Fruit fly (Drosophila melanogaster): ENCODE measurements around the gene Mlc-c.

Gene Mlc-c

DNA sequence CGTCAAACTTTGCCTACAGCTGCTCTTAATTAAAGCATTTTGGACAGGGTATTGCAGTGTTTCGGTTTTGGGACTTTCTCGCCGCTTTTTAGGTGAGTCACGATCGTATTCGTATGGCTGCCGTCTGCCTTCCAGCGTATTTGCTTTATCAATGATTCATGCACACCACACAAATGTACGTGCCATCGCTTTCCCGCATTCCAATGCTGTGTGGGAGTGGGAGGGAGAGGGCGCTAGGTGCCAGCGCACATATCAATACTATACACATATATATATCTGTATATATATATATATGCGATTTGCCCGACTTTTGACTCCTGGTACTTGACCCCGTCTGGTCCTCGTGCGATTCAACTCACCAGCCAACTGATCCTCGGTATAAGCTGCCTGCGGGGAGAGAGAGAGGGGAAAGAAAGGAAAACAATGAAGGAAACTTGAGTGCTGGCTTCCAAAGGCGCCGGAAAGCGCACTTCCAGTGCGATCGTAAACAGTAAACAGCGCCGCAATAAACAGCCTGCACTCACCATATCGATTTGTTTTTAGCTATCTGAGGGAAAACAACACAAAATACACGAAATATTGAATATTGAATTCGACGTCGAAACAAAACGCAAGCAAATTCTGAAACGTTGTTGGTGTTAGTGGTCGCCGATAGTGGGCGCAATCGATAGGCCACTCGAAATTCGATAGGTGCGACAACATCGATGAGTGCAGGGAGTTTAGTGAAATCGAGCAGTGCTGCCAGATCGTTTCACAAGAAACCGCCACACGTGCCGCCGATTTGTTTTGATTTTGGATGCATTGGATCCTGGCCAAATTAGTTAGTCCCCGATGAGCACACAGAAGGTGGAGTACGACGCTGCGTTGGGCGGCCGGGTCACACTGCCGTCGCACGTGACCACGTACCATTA lies at the start of gene Mlc-c, which contains the start of gene Pop1:
TSS of gene Mlc-c (minus strand) at position 647 of the 911 bp plus-strand sequence.
TSS of gene Pop1 (plus strand) at position 756 of the 911 bp plus-strand sequence.
- TF ChIP-seq insv (optimal IDR thresholded peaks at IDR 0.05) (no peak), h (optimal IDR thresholded peaks at IDR 0.05) (no peak), ttk (optimal IDR thresholded peaks at IDR 0.05) (no peak), Myc (optimal IDR thresholded peaks at IDR 0.05) (no peak), Sin3A (optimal IDR thresholded peaks at IDR 0.05) (no peak), psq (optimal IDR thresholded peaks at IDR 0.05) (no peak)

DNA sequence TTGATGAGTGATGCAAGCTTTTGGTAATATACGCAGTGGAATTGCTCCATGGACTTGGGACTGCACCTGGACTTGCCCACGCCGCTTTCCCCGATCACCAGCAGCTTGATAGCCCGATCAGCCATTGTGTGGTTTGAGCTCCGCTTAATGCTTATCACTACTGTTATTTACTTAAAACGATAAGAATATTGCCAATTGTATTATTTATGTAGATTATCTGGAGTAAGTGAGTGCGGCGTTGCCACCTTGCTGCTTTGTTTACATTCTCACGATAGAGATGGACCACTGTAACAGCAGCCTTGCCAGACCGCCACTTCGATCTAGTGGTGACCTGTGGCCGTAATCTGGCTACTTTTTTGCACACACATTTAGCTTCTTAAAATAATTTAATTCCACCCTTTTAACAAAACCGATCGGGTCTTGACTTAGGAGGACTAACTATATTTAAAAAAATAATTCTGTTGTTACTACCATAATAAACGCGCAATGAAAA lies 49.2 kb upstream of the Mlc-c start, which contains the start of gene Rab18:
TSS of gene Rab18 (minus strand) at position 276 of the 493 bp plus-strand sequence.
- TF ChIP-seq psq (optimal IDR thresholded peaks at IDR 0.05) = no peak
- TF ChIP-seq Myc (optimal IDR thresholded peaks at IDR 0.05) = no peak
- TF ChIP-seq h (optimal IDR thresholded peaks at IDR 0.05) = no peak
- TF ChIP-seq Sin3A (optimal IDR thresholded peaks at IDR 0.05) = no peak
- no peak for TF ChIP-seq insv (optimal IDR thresholded peaks at IDR 0.05)
- no peak for TF ChIP-seq ttk (optimal IDR thresholded peaks at IDR 0.05)

DNA sequence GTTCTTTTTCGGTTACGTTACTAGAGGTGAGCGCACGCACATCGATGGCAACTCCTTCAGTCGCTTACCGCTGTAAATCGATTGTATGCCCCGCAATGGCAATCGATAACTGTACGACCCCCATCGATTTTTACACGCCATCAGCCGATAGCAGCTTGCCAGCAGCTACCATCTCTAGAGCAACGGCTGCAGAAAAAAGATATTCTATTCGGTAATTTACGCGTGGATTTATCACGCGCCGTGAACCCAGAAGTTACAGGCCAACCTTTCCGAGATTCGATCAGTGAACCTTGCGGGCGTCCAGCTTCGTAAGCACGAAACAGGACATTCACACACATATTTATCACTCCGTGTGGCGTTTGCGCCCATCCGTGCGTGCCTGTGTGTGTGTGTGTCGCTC lies 43.6 kb upstream of the Mlc-c start, which contains the start of the genes Sirt4 and CG4119:
TSS of gene Sirt4 (minus strand) at position 39 of the 400 bp plus-strand sequence.
TSS of gene CG4119 (plus strand) at position 151 of the 400 bp plus-strand sequence.
- no peak for TF ChIP-seq ttk (optimal IDR thresholded peaks at IDR 0.05)
- no peak for TF ChIP-seq h (optimal IDR thresholded peaks at IDR 0.05)
- TF ChIP-seq psq (optimal IDR thresholded peaks at IDR 0.05) = no peak
- TF ChIP-seq insv (optimal IDR thresholded peaks at IDR 0.05) = no peak
- no peak for TF ChIP-seq Myc (optimal IDR thresholded peaks at IDR 0.05)
- TF ChIP-seq Sin3A (optimal IDR thresholded peaks at IDR 0.05) = no peak

DNA sequence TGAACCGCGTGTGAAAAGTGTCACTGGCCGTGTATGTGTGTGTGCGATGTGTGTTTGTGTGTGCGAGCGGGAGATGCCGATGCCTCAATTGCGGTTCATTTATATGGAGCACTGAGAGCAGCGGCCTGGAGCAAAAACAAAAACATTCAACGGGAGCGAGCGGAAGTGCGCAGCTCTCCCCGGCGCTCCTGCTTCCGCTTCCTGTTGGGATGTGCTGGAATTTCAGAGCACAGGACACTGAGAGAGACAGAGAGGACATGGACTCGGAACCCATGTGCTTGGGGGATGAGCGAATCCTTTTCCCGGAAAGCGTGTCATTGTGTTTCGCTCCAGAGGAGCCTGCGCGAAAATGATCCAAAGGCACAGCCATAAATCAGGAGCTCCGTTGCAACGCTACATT lies 41.9 kb upstream of the Mlc-c start:
- TF ChIP-seq insv (optimal IDR thresholded peaks at IDR 0.05) = no peak

DNA sequence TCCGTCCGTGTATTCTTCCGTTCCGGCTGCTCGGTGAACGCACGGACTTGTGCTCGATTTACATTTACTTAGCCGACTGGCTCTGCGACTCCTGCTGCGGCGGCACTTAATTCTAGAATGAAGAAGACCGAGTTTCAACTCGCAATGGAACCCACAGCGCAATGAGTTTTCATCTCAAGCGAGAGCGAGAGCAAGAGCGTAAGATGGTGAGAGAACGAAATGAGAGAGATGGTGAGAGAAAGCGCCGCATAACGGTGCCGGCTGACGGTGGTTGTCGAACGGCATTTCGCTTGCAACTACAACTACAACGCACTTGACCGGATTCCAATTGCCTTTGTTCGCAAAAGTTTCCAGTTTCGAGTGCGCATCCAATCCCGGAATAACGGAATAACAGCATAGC lies 40.4 kb upstream of the Mlc-c start, which contains the start of gene OtopLc:
TSS of gene OtopLc (minus strand) at position 101 of the 400 bp plus-strand sequence.
- TF ChIP-seq h (optimal IDR thresholded peaks at IDR 0.05) (no peak), ttk (optimal IDR thresholded peaks at IDR 0.05) (no peak), psq (optimal IDR thresholded peaks at IDR 0.05) (no peak), Myc (optimal IDR thresholded peaks at IDR 0.05) (no peak), insv (optimal IDR thresholded peaks at IDR 0.05) (no peak), Sin3A (optimal IDR thresholded peaks at IDR 0.05) (no peak)

DNA sequence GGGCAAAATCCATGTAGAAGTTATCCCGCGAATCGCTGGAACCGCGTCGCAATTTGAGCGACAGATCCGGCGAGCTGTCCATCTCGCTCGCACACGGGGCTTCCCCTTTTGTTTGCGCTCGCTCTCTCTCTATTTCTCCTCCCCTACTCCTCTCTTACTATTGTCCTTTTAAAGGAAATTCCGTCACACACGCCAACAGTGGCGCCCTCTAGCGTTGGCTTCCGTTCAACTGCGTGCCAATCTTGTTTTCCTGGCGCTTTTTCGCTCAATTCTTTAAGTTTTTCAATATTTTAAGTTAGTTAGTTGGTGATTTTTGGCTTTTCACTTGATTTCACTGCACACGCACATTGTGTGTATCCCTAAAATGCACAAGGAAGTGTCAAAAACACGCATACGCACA lies 39.6 kb upstream of the Mlc-c start:
- TF ChIP-seq Myc (optimal IDR thresholded peaks at IDR 0.05) = no peak
- no peak for TF ChIP-seq Sin3A (optimal IDR thresholded peaks at IDR 0.05)
- TF ChIP-seq insv (optimal IDR thresholded peaks at IDR 0.05) = no peak
- no peak for TF ChIP-seq h (optimal IDR thresholded peaks at IDR 0.05)
- no peak for TF ChIP-seq ttk (optimal IDR thresholded peaks at IDR 0.05)
- TF ChIP-seq psq (optimal IDR thresholded peaks at IDR 0.05) = no peak

DNA sequence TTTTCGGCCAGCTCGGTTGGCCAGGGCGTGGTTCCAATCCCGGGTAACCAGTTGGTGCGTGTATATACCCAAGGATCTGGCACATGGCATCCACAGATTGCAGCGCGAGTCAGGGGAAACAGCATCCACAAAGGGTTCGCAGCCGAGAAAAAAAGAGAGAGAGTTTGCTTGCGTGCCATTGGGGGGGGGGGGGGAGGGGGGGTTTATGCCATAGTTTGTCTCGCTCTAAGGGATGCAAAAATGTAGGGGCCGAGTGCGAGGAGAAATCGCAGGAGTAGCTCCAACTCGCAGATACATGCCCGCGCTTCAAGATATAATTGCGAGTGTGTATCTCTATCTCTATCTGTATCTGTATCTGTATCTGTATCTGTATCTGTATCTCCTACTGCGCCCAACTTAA lies 27.7 kb upstream of the Mlc-c start:
- TF ChIP-seq ttk (optimal IDR thresholded peaks at IDR 0.05) (no peak), psq (optimal IDR thresholded peaks at IDR 0.05) (no peak), Sin3A (optimal IDR thresholded peaks at IDR 0.05) (no peak), h (optimal IDR thresholded peaks at IDR 0.05) (no peak), insv (optimal IDR thresholded peaks at IDR 0.05) (no peak), Myc (optimal IDR thresholded peaks at IDR 0.05) (no peak)

DNA sequence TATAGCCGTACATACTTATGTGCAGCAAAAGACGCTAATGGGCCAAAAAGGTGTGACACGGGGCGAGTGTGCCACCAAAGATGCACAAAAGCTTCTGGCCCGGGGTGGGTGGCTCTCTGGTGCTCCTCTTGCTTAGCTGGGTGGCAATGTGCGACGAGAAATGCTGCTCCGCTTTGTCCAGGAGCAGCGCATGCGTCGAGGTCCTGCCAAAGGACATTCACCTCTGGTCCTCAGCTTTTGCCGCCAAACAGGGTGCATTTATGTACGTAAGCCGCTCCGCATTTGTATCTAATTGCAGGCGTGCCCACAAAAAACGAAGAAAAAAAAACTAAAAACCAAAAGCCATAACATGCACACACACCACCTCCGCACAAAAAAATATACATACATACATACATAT lies 27.0 kb upstream of the Mlc-c start:
- TF ChIP-seq insv (optimal IDR thresholded peaks at IDR 0.05) (no peak), psq (optimal IDR thresholded peaks at IDR 0.05) (no peak), h (optimal IDR thresholded peaks at IDR 0.05) (no peak), ttk (optimal IDR thresholded peaks at IDR 0.05) (no peak), Myc (optimal IDR thresholded peaks at IDR 0.05) (no peak), Sin3A (optimal IDR thresholded peaks at IDR 0.05) (no peak)

DNA sequence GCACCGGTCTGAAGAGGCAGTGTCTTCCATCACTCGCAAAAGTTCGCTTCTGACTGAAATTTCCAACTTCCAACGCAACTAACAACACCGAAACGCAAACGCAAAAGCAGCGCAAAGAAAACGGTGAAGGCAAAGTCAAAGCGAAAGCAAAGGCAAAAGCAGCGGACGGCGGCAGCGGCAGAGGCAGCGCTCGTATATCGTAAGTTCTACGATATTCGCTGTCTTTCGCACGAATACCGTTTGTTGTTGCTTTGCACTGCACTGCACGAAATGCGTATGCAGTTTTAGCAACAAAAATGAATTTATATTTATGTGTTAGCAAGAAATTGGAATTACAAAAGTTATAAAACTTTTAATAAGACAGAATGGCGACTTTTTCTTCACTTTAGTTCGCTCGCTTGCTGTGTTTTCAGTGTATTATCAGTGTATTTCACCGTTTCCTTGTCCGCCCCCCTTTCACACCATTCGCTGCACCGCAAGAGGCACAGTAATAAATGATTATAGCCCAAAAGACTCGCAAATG lies 26.2 kb upstream of the Mlc-c start, which contains the start of gene OtopLa:
TSS of gene OtopLa (minus strand) at position 51 of the 523 bp plus-strand sequence.
- TF ChIP-seq ttk (optimal IDR thresholded peaks at IDR 0.05) = no peak
- TF ChIP-seq Myc (optimal IDR thresholded peaks at IDR 0.05) = no peak
- no peak for TF ChIP-seq h (optimal IDR thresholded peaks at IDR 0.05)
- TF ChIP-seq Sin3A (optimal IDR thresholded peaks at IDR 0.05) = no peak
- no peak for TF ChIP-seq psq (optimal IDR thresholded peaks at IDR 0.05)
- no peak for TF ChIP-seq insv (optimal IDR thresholded peaks at IDR 0.05)

DNA sequence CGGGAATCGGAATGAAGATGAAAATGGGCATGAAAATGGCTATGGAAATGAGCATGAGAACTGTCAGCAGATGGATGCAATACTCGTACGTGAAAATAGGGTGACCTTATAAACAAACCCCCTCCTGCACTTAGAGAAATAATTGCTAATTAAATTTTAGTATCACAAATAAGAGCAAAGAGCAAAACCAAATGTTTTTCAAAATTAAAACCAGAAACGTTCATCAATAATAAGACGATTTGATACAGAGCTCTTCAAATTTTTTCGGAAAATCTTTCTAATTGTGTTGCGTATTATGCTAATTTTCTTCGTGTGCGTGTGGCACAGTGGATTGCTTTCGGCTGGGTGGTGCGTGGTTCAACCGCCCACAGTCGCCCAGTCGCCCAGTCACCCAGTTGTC lies 23.9 kb upstream of the Mlc-c start:
- no peak for TF ChIP-seq psq (optimal IDR thresholded peaks at IDR 0.05)
- no peak for TF ChIP-seq insv (optimal IDR thresholded peaks at IDR 0.05)
- no peak for TF ChIP-seq h (optimal IDR thresholded peaks at IDR 0.05)
- TF ChIP-seq ttk (optimal IDR thresholded peaks at IDR 0.05) = no peak
- TF ChIP-seq Myc (optimal IDR thresholded peaks at IDR 0.05) = no peak
- TF ChIP-seq Sin3A (optimal IDR thresholded peaks at IDR 0.05) = no peak

DNA sequence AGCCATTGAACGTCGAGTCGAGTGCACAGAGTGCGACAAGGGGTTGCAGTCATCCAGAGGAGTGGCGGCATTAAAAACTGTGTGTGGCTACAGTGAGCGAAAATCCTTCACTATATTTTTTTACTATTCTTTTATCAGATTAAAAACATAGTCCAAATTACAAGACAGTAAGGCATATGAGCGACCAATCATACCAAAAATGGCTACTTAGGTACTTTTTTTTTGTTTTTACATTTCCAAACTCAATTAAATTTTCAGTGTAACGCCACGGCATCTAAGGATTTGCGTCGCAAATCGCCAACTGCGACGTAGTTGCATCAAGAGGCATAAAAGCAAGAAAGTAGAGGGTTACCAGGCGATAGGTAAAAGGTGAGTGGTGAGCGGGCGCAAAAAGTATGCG lies 16.7 kb upstream of the Mlc-c start:
- TF ChIP-seq insv (optimal IDR thresholded peaks at IDR 0.05) (no peak), h (optimal IDR thresholded peaks at IDR 0.05) (no peak), psq (optimal IDR thresholded peaks at IDR 0.05) (no peak), ttk (optimal IDR thresholded peaks at IDR 0.05) (no peak), Sin3A (optimal IDR thresholded peaks at IDR 0.05) (no peak), Myc (optimal IDR thresholded peaks at IDR 0.05) (no peak)

DNA sequence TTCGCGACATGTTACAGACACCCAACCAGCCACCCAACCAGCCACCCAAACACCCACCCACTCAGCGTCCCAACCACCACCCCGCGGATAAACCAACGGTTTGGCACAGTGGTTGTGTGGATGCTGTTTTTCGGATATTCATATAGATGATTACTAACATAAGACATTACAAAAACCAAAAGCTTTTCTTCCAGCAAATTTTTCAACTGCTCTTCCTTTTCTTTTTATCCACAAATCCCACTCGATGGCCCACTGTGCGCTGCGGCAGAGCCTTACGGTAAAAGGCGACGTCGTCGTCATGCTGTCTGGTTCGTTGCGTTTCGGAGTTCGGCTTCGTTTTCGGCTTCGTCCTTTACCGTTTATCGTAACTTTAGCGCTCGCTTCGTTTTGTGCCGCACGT lies 16.2 kb upstream of the Mlc-c start:
- TF ChIP-seq Myc (optimal IDR thresholded peaks at IDR 0.05) (no peak), ttk (optimal IDR thresholded peaks at IDR 0.05) (no peak), Sin3A (optimal IDR thresholded peaks at IDR 0.05) (no peak), h (optimal IDR thresholded peaks at IDR 0.05) (no peak), psq (optimal IDR thresholded peaks at IDR 0.05) (no peak), insv (optimal IDR thresholded peaks at IDR 0.05) (no peak)
